Worm (Caenorhabditis elegans) whole organism, L3 larva: ENCODE results near the gene F07F6.4.

Source experiments
- R02D3.7 ChIP-seq: fragments of 150-350 bp; optimal IDR thresholded peaks from 2 replicates; lab custom pipeline; 2014; ENCODE audit warnings: missing biosample characterization, missing genetic modification characterization
- ZK546.5 ChIP-seq: sonication (generic microtip); optimal IDR thresholded peaks from 2 replicates; lab custom pipeline; 2017; ENCODE audit warnings: missing biosample characterization, missing genetic modification characterization
- aly-2 ChIP-seq: fragments of 150-350 bp; optimal IDR thresholded peaks from 2 replicates; lab custom pipeline; 2014; ENCODE audit warnings: missing biosample characterization, missing genetic modification characterization
- ama-1 ChIP-seq: fragments of 150-350 bp; optimal IDR thresholded peaks from 2 replicates; lab custom pipeline; 2018
- ceh-28 ChIP-seq: fragments of 150-350 bp; optimal IDR thresholded peaks from 2 replicates; lab custom pipeline; 2014; ENCODE audit warnings: missing biosample characterization, missing genetic modification reagents, missing genetic modification characterization
- ceh-82 ChIP-seq: fragments of 150-350 bp; optimal IDR thresholded peaks from 2 replicates; lab custom pipeline; 2014; ENCODE audit warnings: missing biosample characterization, missing genetic modification characterization
- ceh-9 ChIP-seq: sonication (generic microtip); optimal IDR thresholded peaks from 2 replicates; lab custom pipeline; 2018; ENCODE audit warnings: missing biosample characterization, missing genetic modification characterization
- daf-12 ChIP-seq: fragments of 150-350 bp; optimal IDR thresholded peaks from 2 replicates; lab custom pipeline; 2014; ENCODE audit warnings: missing biosample characterization, missing genetic modification reagents, missing genetic modification characterization
- egl-5 ChIP-seq: fragments of 150-350 bp; optimal IDR thresholded peaks from 2 replicates; lab custom pipeline; 2017; ENCODE audit warnings: missing biosample characterization, missing genetic modification reagents, missing genetic modification characterization, inconsistent platforms
- elt-1 ChIP-seq: fragments of 150-350 bp; optimal IDR thresholded peaks from 2 replicates; lab custom pipeline; 2014; ENCODE audit warnings: missing biosample characterization, missing genetic modification characterization
- elt-2 ChIP-seq: sonication (generic microtip); optimal IDR thresholded peaks from 2 replicates; lab custom pipeline; 2016; ENCODE audit warnings: missing genetic modification reagents, mild to moderate bottlenecking, missing genetic modification characterization, missing compliant biosample characterization
- elt-3 ChIP-seq, 3 experiments: fragments of 150-350 bp in 1 of 3; sonication (generic microtip) in 2 of 3; optimal IDR thresholded peaks; 2 replicates in 2 of 3; 4 replicates in 1 of 3; lab custom pipeline; 2014 to 2017; ENCODE audit warnings: missing biosample characterization in 3 of 3, missing genetic modification characterization in 3 of 3
- eor-1 ChIP-seq, 2 experiments: fragments of 150-350 bp; optimal IDR thresholded peaks; 2 replicates each; lab custom pipeline; 2014 to 2018; ENCODE audit warnings: missing biosample characterization in 2 of 2, missing genetic modification characterization in 2 of 2
- fkh-10 ChIP-seq: sonication (generic microtip); optimal IDR thresholded peaks from 2 replicates; lab custom pipeline; 2017; ENCODE audit warnings: missing biosample characterization, missing genetic modification reagents, missing genetic modification characterization
- fkh-2 ChIP-seq: fragments of 150-350 bp; optimal IDR thresholded peaks from 2 replicates; lab custom pipeline; 2014; ENCODE audit warnings: missing biosample characterization, missing genetic modification reagents, missing genetic modification characterization
- fos-1 ChIP-seq: fragments of 150-350 bp; optimal IDR thresholded peaks from 2 replicates; lab custom pipeline; 2014; ENCODE audit warnings: missing biosample characterization, missing genetic modification characterization
- hmg-11 ChIP-seq: sonication (generic microtip); optimal IDR thresholded peaks from 2 replicates; lab custom pipeline; 2016; ENCODE audit warnings: missing genetic modification characterization, missing compliant biosample characterization
- jun-1 ChIP-seq: fragments of 150-350 bp; optimal IDR thresholded peaks from 2 replicates; lab custom pipeline; 2014; ENCODE audit warnings: missing biosample characterization, missing genetic modification reagents, missing genetic modification characterization
- lin-39 ChIP-seq: fragments of 150-350 bp; optimal IDR thresholded peaks from 2 replicates; lab custom pipeline; 2018; ENCODE audit warnings: missing biosample characterization, missing genetic modification reagents, missing genetic modification characterization
- lsy-12 ChIP-seq: sonication (generic microtip); optimal IDR thresholded peaks from 2 replicates; lab custom pipeline; 2016; ENCODE audit warnings: mild to moderate bottlenecking, missing genetic modification characterization, missing compliant biosample characterization
- mdl-1 ChIP-seq: fragments of 150-350 bp; optimal IDR thresholded peaks from 2 replicates; lab custom pipeline; 2014; ENCODE audit warnings: missing biosample characterization, missing genetic modification characterization
- nfya-1 ChIP-seq: sonication (generic microtip); optimal IDR thresholded peaks from 2 replicates; lab custom pipeline; 2017; ENCODE audit warnings: missing genetic modification characterization, mild to moderate bottlenecking, missing compliant biosample characterization, antibody characterized with exemption, moderate library complexity; ENCODE audit not compliant: insufficient read depth
- nhr-11 ChIP-seq: fragments of 150-350 bp; optimal IDR thresholded peaks from 2 replicates; lab custom pipeline; 2014; ENCODE audit warnings: missing biosample characterization, missing genetic modification characterization
- nhr-12 ChIP-seq: fragments of 150-350 bp; optimal IDR thresholded peaks from 2 replicates; lab custom pipeline; 2014; ENCODE audit warnings: missing biosample characterization, missing genetic modification characterization
- nhr-23 ChIP-seq: fragments of 150-350 bp; optimal IDR thresholded peaks from 2 replicates; lab custom pipeline; 2014; ENCODE audit warnings: missing biosample characterization, missing genetic modification reagents, missing genetic modification characterization
- nhr-237 ChIP-seq: fragments of 150-350 bp; optimal IDR thresholded peaks from 2 replicates; lab custom pipeline; 2014; ENCODE audit warnings: missing biosample characterization, missing genetic modification characterization
- nhr-25 ChIP-seq: sonication (generic microtip); optimal IDR thresholded peaks from 2 replicates; lab custom pipeline; 2017; ENCODE audit warnings: missing biosample characterization, missing genetic modification characterization
- nhr-28 ChIP-seq: fragments of 150-350 bp; optimal IDR thresholded peaks from 2 replicates; lab custom pipeline; 2014; ENCODE audit warnings: missing biosample characterization, missing genetic modification characterization
- nhr-67 ChIP-seq: fragments of 150-350 bp; optimal IDR thresholded peaks from 2 replicates; lab custom pipeline; 2014; ENCODE audit warnings: missing biosample characterization, missing genetic modification characterization
- nhr-76 ChIP-seq: fragments of 150-350 bp; sonication (generic microtip); optimal IDR thresholded peaks from 5 replicates; lab custom pipeline; 2014; ENCODE audit warnings: missing biosample characterization, missing genetic modification characterization
- nhr-77 ChIP-seq: fragments of 150-350 bp; optimal IDR thresholded peaks from 2 replicates; lab custom pipeline; 2014; ENCODE audit warnings: missing biosample characterization, missing genetic modification characterization
- pha-4 ChIP-seq: fragments of 150-350 bp; optimal IDR thresholded peaks from 2 replicates; lab custom pipeline; 2014; ENCODE audit warnings: missing biosample characterization, missing genetic modification reagents, missing genetic modification characterization
- pqm-1 ChIP-seq: fragments of 150-350 bp; optimal IDR thresholded peaks from 2 replicates; lab custom pipeline; 2017; ENCODE audit warnings: missing biosample characterization, missing genetic modification characterization, inconsistent platforms
- skn-1 ChIP-seq: fragments of 150-350 bp; optimal IDR thresholded peaks from 2 replicates; lab custom pipeline; 2014; ENCODE audit warnings: missing biosample characterization, missing genetic modification characterization
- snpc-4 ChIP-seq: fragments of 150-350 bp; optimal IDR thresholded peaks from 2 replicates; lab custom pipeline; 2014; ENCODE audit warnings: missing biosample characterization, missing genetic modification characterization
- unc-39 ChIP-seq: sonication (generic microtip); optimal IDR thresholded peaks from 4 replicates; lab custom pipeline; 2017; ENCODE audit warnings: missing biosample characterization, missing genetic modification characterization
- unc-62 ChIP-seq: fragments of 150-350 bp; sonication (generic microtip); optimal IDR thresholded peaks from 4 replicates; lab custom pipeline; 2014; ENCODE audit warnings: missing biosample characterization, missing genetic modification reagents, missing genetic modification characterization
- zag-1 ChIP-seq: fragments of 150-350 bp; optimal IDR thresholded peaks from 2 replicates; lab custom pipeline; 2014; ENCODE audit warnings: missing biosample characterization, missing genetic modification characterization

The F07F6.4 gene

ce11 chrII:5473946-5474423 lies 44.6 kb upstream of the F07F6.4 start, which contains the start of gene mrps-16 (continued):
- TF ChIP-seq nhr-77 (tag; lab: Kevin White, UChicago): no peak
- TF ChIP-seq fos-1 (tag; lab: Kevin White, UChicago): no peak
- TF ChIP-seq fkh-10 (GFP tag; lab: Kevin White, UChicago): no peak
- TF ChIP-seq skn-1 (tag; lab: Kevin White, UChicago): no peak
- no peak for TF ChIP-seq pha-4 (tag; lab: Kevin White, UChicago)
- TF ChIP-seq elt-1 (tag; lab: Kevin White, UChicago): no peak
- TF ChIP-seq unc-62 (GFP tag; lab: Kevin White, UChicago): no peak
- no peak for TF ChIP-seq nhr-28 (tag; lab: Kevin White, UChicago)
- no peak for TF ChIP-seq unc-39
- no peak for TF ChIP-seq nhr-67 (tag; lab: Kevin White, UChicago)
- peak; percentile 17 for TF ChIP-seq lin-39 (tag; lab: Kevin White, UChicago)
- TF ChIP-seq nhr-11 (tag; lab: Kevin White, UChicago): no peak
- TF ChIP-seq fkh-2: no peak
- TF ChIP-seq elt-3 (tag; optimal IDR thresholded peaks at IDR 0.05; lab: Kevin White, UChicago): no peak
- TF ChIP-seq nhr-12 (tag; lab: Kevin White, UChicago): no peak
- TF ChIP-seq eor-1 (tag; optimal IDR thresholded peaks at IDR 0.05; lab: Kevin White, UChicago): no peak
- peak; percentile 53 for TF ChIP-seq nfya-1 (tag; lab: Kevin White, UChicago)
- no peak for TF ChIP-seq ZK546.5 (tag; lab: Kevin White, UChicago)
- no peak for TF ChIP-seq pqm-1 (tag; lab: Kevin White, UChicago)
- peak; percentile 26 for TF ChIP-seq R02D3.7

- TF ChIP-seq aly-2 (no peak), mdl-1 (tag; lab: Kevin White, UChicago) (no peak), nfya-1 (tag; lab: Kevin White, UChicago) (peak; percentile 7), nhr-76 (no peak), ceh-9 (tag; lab: Kevin White, UChicago) (no peak), nhr-77 (tag; lab: Kevin White, UChicago) (no peak)
These were observed 36.5 kb upstream of the F07F6.4 start, which contains the start of gene clr-1 for ce11 chrII:5465729-5466408. TSS of gene clr-1 (plus strand) at chrII:5466358.

ce11 chrII:5463692-5464300 lies 34.4 kb upstream of the F07F6.4 start:
- TF ChIP-seq skn-1 (tag; lab: Kevin White, UChicago) (no peak), unc-62 (GFP tag; lab: Kevin White, UChicago) (peak; percentile 40), zag-1 (tag; lab: Kevin White, UChicago) (no peak), R02D3.7 (no peak), ceh-9 (tag; lab: Kevin White, UChicago) (no peak), ZK546.5 (tag; lab: Kevin White, UChicago) (no peak), nfya-1 (tag; lab: Kevin White, UChicago) (peak; percentile 41), nhr-237 (tag; lab: Kevin White, UChicago) (no peak), fkh-2 (no peak), lin-39 (tag; lab: Kevin White, UChicago) (peak; percentile 56), nhr-76 (no peak), fkh-10 (GFP tag; lab: Kevin White, UChicago) (peak; percentile 58), ama-1 (lab: Kevin White, UChicago) (no peak), nhr-77 (tag; lab: Kevin White, UChicago) (no peak), nhr-25 (no peak), nhr-12 (tag; lab: Kevin White, UChicago) (no peak), elt-3 (tag; optimal IDR thresholded peaks at IDR 0.05; lab: Kevin White, UChicago) (no peak), elt-2 (tag; lab: Kevin White, UChicago) (no peak), lsy-12 (tag; lab: Kevin White, UChicago) (no peak), nhr-23 (no peak), elt-1 (tag; lab: Kevin White, UChicago) (no peak), pqm-1 (tag; lab: Kevin White, UChicago) (no peak), fos-1 (tag; lab: Kevin White, UChicago) (no peak), jun-1 (tag; lab: Kevin White, UChicago) (no peak), nhr-67 (tag; lab: Kevin White, UChicago) (no peak)

DNA sequence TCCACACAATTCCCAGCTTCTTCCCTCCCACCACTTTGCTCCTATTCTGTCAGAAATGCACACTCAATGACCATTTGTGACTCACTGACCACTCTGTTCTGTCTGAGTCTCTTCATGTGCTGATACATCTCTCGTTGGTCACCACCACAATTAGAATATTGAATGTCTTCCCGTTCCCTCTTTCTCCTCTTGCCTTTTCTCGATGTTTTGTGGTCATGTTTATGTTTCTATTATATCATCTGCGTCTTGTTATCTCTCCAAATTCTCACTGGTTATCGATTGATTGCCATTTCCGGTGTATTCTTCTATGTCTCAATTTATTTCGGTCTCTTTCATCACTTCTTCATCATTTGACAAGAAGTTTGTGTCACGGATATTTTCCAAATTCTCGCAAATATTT lies 31.5 kb upstream of the F07F6.4 start:
- TF ChIP-seq snpc-4 (tag; lab: Kevin White, UChicago) (no peak), nhr-11 (tag; lab: Kevin White, UChicago) (no peak), jun-1 (tag; lab: Kevin White, UChicago) (no peak), lin-39 (tag; lab: Kevin White, UChicago) (no peak), ceh-28 (tag; lab: Kevin White, UChicago) (peak; percentile 47), egl-5 (tag; lab: Kevin White, UChicago) (no peak), ceh-82 (no peak), nhr-76 (no peak), daf-12 (tag; lab: Kevin White, UChicago) (no peak), nfya-1 (tag; lab: Kevin White, UChicago) (no peak), nhr-12 (tag; lab: Kevin White, UChicago) (no peak), pqm-1 (tag; lab: Kevin White, UChicago) (peak; percentile 22), hmg-11 (tag; lab: Kevin White, UChicago) (no peak), nhr-28 (tag; lab: Kevin White, UChicago) (no peak)
